Worm (Caenorhabditis elegans) whole organism, mixed stage, embryonic: Measurements from ENCODE around the gene ZK632.9.

Experiments
- ceh-83 ChIP-seq: fragments of 200-800 bp; sonication (Bioruptor generic); optimal IDR thresholded peaks from 2 replicates; lab custom pipeline; 2018; ENCODE audit warnings: mild to moderate bottlenecking, missing genetic modification characterization, missing compliant biosample characterization
- elt-3 ChIP-seq: fragments of 150-350 bp; optimal IDR thresholded peaks from 2 replicates; lab custom pipeline; 2014; ENCODE audit warnings: missing biosample characterization, missing genetic modification characterization
- mab-5 ChIP-seq: fragments of 150-350 bp; optimal IDR thresholded peaks from 2 replicates; lab custom pipeline; 2014; ENCODE audit warnings: missing biosample characterization, missing genetic modification characterization
- mep-1 ChIP-seq: fragments of 150-350 bp; optimal IDR thresholded peaks from 2 replicates; lab custom pipeline; 2017; ENCODE audit warnings: missing biosample characterization, missing genetic modification reagents, missing genetic modification characterization, inconsistent platforms
- nhr-12 ChIP-seq: fragments of 150-350 bp; optimal IDR thresholded peaks from 2 replicates; lab custom pipeline; 2014; ENCODE audit warnings: missing biosample characterization, missing genetic modification characterization
- nhr-28 ChIP-seq: fragments of 150-350 bp; optimal IDR thresholded peaks from 2 replicates; lab custom pipeline; 2014; ENCODE audit warnings: missing biosample characterization, missing genetic modification characterization
- nhr-76 ChIP-seq: sonication (generic microtip); optimal IDR thresholded peaks from 2 replicates; lab custom pipeline; 2017; ENCODE audit warnings: missing biosample characterization, missing genetic modification characterization
- pha-4 ChIP-seq: fragments of 150-350 bp; optimal IDR thresholded peaks from 2 replicates; lab custom pipeline; 2018; ENCODE audit warnings: missing biosample characterization, missing genetic modification reagents, missing genetic modification characterization
- sem-2 ChIP-seq: fragments of 200-800 bp; sonication (Bioruptor generic); optimal IDR thresholded peaks from 2 replicates; lab custom pipeline; 2018; ENCODE audit warnings: mild to moderate bottlenecking, missing genetic modification characterization, missing compliant biosample characterization
- unc-62 ChIP-seq: fragments of 150-350 bp; optimal IDR thresholded peaks from 2 replicates; lab custom pipeline; 2014; ENCODE audit warnings: missing biosample characterization, missing genetic modification reagents, missing genetic modification characterization

DNA sequence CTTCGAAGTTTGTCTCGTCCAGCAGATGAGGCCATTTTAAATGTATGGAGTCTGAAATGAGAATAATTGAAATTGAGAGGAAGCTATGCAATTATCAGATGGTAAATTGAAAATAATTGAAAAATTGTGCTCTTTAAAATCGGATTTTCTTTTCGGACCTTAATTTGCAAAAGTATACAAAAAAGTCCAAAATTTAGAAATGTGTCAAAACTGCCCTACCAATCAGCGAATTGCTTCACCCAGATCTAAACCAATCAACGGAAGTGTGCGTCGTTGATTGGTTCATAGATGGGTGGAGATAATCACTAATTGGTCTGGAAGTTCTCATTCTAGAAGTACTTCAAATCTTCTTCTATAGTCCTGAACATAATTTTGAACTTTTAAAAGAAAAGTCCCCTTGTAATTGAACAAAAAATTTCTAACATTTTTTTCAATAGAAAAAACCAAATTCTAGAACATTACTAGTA, 35.6 kb downstream of the ZK632.9 start, which contains the start of gene R10E11.5:
- no peak for TF ChIP-seq mep-1 (tag; lab: Kevin White, UChicago)
- no peak for TF ChIP-seq nhr-28 (tag; lab: Kevin White, UChicago)
- TF ChIP-seq nhr-76 = no peak
- TF ChIP-seq ceh-83 (GFP tag; lab: Kevin White, UChicago) = no peak
- no peak for TF ChIP-seq unc-62 (GFP tag; lab: Kevin White, UChicago)
- no peak for TF ChIP-seq pha-4 (tag; lab: Kevin White, UChicago)
- TF ChIP-seq sem-2 (GFP tag; lab: Kevin White, UChicago) = no peak
- no peak for TF ChIP-seq nhr-12
- TF ChIP-seq mab-5 (tag; lab: Kevin White, UChicago) = no peak
- no peak for TF ChIP-seq elt-3 (tag; lab: Kevin White, UChicago)
